Fruit fly (Drosophila melanogaster) whole organism, embryonic: Measurements from ENCODE around the gene Reepl1.
A peak's percentile ranks its signal among the peaks of the same experiment; 100 is the strongest.

ENCODE experiments used
- ATbp ChIP-seq: fragments of 200-800 bp; sonication (Bioruptor generic); optimal IDR thresholded peaks from 2 replicates; lab custom pipeline; 2017; ENCODE audit warnings: missing biosample characterization, mild to moderate bottlenecking, missing genetic modification characterization, missing genetic modification reagents
- Abd-B ChIP-seq: fragments of 200-800 bp; sonication (Bioruptor generic); optimal IDR thresholded peaks from 2 replicates; lab custom pipeline; 2018; ENCODE audit warnings: missing biosample characterization, mild to moderate bottlenecking, missing genetic modification characterization, moderate library complexity
- CG12942 ChIP-seq: fragments of 200-800 bp; sonication (Bioruptor generic); optimal IDR thresholded peaks from 3 replicates; lab custom pipeline; 2016; ENCODE audit warnings: missing biosample characterization, missing genetic modification characterization
- CG13287 ChIP-seq: fragments of 200-800 bp; sonication (Bioruptor generic); IDR thresholded peaks from 2 replicates; pipeline ENCODE4 v1.3.6; 2022; ENCODE audit warnings: missing biosample characterization, missing genetic modification characterization; ENCODE audit not compliant: partially characterized antibody
- CG4328 ChIP-seq: fragments of 200-800 bp; sonication (Bioruptor generic); optimal IDR thresholded peaks from 3 replicates; lab custom pipeline; 2017; ENCODE audit warnings: missing biosample characterization, missing genetic modification reagents, missing genetic modification characterization
- Drgx ChIP-seq: fragments of 200-800 bp; sonication (Bioruptor generic); IDR thresholded peaks from 2 replicates; pipeline ENCODE4 v1.3.6; 2022; ENCODE audit warnings: missing biosample characterization, missing genetic modification characterization
- GATAe ChIP-seq: fragments of 200-800 bp; sonication (Bioruptor generic); conservative IDR thresholded peaks from 2 replicates; pipeline ENCODE4 v1.3.6; 2022; ENCODE audit warnings: missing biosample characterization, missing genetic modification characterization
- Lim3 ChIP-seq: fragments of 200-800 bp; sonication (Bioruptor generic); IDR thresholded peaks from 2 replicates; pipeline ENCODE4 v1.3.6; 2022; ENCODE audit warnings: missing biosample characterization, missing genetic modification characterization
- MESR4 ChIP-seq: fragments of 200-800 bp; sonication (Bioruptor generic); optimal IDR thresholded peaks from 2 replicates; lab custom pipeline; 2018; ENCODE audit warnings: missing biosample characterization, mild to moderate bottlenecking, missing genetic modification characterization, moderate library complexity
- Scr ChIP-seq: fragments of 200-800 bp; sonication (Bioruptor generic); IDR thresholded peaks from 2 replicates; pipeline ENCODE4 v1.3.6; 2022; ENCODE audit warnings: missing biosample characterization, missing genetic modification characterization; ENCODE audit not compliant: partially characterized antibody
- bbx ChIP-seq: fragments of 200-800 bp; sonication (Bioruptor generic); IDR thresholded peaks from 2 replicates; pipeline ENCODE4 v1.3.6; 2022; ENCODE audit warnings: missing biosample characterization, missing genetic modification characterization; ENCODE audit not compliant: partially characterized antibody
- insv ChIP-seq, 2 experiments: fragments of 200-800 bp; sonication (Bioruptor generic); optimal IDR thresholded peaks; 3 replicates each; lab custom pipeline; 2016 to 2018; ENCODE audit warnings: missing biosample characterization in 2 of 2, missing genetic modification characterization in 2 of 2

DNA sequence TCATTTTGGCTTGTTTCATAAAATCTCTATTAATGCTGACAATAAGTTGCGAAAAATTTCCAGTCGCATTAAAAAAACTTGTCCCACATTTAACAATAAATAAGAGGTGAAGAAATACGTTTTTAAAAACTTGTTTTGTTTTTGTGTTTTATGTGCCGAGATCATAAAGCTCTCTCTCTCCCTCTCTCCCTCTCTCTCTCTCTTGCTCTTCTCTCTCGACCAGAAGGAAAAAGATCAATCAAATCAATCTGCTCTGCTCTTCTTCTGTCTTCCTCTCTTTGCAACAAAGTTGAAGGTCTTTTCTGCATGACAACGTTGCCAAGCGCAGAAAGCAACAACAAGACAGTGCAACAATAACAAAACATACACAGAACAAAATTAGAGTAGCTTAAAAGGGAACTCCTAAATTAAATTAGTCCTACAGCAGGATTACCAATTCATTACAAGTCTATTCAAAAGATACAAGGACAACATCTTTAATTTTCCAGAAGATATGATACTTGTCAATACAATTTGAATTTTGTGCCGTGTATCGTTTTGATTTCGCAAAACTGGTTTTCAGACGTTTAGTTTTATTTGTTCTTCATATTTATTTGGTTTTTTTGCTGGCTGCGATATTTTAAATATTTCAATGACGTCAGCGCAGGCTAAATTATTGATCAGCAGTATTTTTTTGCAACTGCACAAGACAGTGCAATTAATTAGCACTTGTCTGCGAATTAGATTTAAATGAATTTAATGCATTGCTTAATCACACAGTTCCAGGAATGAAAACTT lies 50.3 kb downstream of the Reepl1 start:
- TF ChIP-seq Drgx (GFP tag; lab: Robert Waterston, UW) (peak; percentile 93), Abd-B (GFP tag; lab: Kevin White, UChicago) (peak; percentile 52), bbx (GFP tag; lab: Robert Waterston, UW) (no peak), insv (GFP tag; optimal IDR thresholded peaks at IDR 0.05; lab: Kevin White, UChicago) (no peak), CG4328 (no peak), Lim3 (GFP tag; lab: Robert Waterston, UW) (no peak), Scr (no peak), ATbp (GFP tag; lab: Kevin White, UChicago) (peak; percentile 25), GATAe (no peak), MESR4 (no peak), CG13287 (GFP tag; lab: Robert Waterston, UW) (no peak), CG12942 (peak; percentile 53)
